Worm (Caenorhabditis elegans) whole organism, young adult: ENCODE results near the gene C01G5.9.

Source experiments
- B0035.1 ChIP-seq: sonication (generic microtip); optimal IDR thresholded peaks from 2 replicates; lab custom pipeline; 2016; ENCODE audit warnings: missing genetic modification characterization, mild to moderate bottlenecking, missing compliant biosample characterization, missing genotype, missing genetic modification reagents
- ama-1 ChIP-seq, 3 experiments: fragments of 150-350 bp in 1 of 3; sonication (generic microtip) in 2 of 3; optimal IDR thresholded peaks; 2 replicates each; lab custom pipeline; 2014 to 2018; ENCODE audit warnings: missing biosample characterization in 2 of 3, missing genetic modification characterization in 2 of 3, missing genetic modification reagents in 2 of 3
- ceh-100 ChIP-seq: fragments of 200-800 bp; sonication (Bioruptor generic); IDR thresholded peaks from 2 replicates; pipeline ENCODE4 v1.3.6; 2022; ENCODE audit warnings: missing genetic modification reagents, missing genetic modification characterization, missing compliant biosample characterization
- ceh-91 ChIP-seq: fragments of 200-800 bp; sonication (Bioruptor generic); IDR thresholded peaks from 2 replicates; pipeline ENCODE4 v1.3.6; 2022; ENCODE audit warnings: missing genetic modification reagents, missing genetic modification characterization, missing compliant biosample characterization
- efl-1 ChIP-seq: fragments of 150-350 bp; optimal IDR thresholded peaks from 2 replicates; lab custom pipeline; 2014; ENCODE audit warnings: missing biosample characterization, missing genetic modification reagents, missing genetic modification characterization
- ets-4 ChIP-seq: fragments of 200-800 bp; sonication (Bioruptor generic); optimal IDR thresholded peaks from 2 replicates; lab custom pipeline; 2018; ENCODE audit warnings: mild to moderate bottlenecking, missing genetic modification characterization, missing compliant biosample characterization
- lir-1 ChIP-seq: fragments of 200-800 bp; sonication (Bioruptor generic); conservative IDR thresholded peaks from 2 replicates; pipeline ENCODE4 v1.3.6; 2022; ENCODE audit warnings: missing genetic modification reagents, missing genetic modification characterization, missing compliant biosample characterization
- pha-4 ChIP-seq: fragments of 150-350 bp; sonication (generic microtip); optimal IDR thresholded peaks from 2 replicates; lab custom pipeline; 2014; ENCODE audit warnings: missing biosample characterization, missing genetic modification reagents, missing genetic modification characterization
- unc-62 ChIP-seq: fragments of 150-350 bp; optimal IDR thresholded peaks from 2 replicates; lab custom pipeline; 2014; ENCODE audit warnings: missing biosample characterization, missing genetic modification reagents, missing genetic modification characterization

DNA sequence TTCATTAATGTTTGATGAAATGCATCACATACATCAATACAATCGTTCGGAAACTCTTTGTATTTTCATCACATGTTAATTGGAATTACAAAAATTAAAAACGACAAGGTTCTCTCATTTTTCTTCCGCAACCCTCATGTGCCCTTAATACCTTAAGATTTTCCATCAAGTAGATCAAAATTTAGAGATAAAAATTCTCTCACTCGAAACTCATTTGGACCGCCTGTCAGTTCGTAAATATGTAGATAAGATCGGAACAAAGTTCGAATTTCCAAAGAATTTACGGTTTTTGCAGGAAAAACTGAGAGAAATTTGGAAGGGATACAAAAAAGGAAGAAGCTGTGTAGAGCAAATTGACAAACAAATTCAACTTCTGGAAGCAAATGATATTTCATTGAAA, 23.6 kb upstream of the C01G5.9 start:
- TF ChIP-seq ceh-100 (no peak), B0035.1 (tag; lab: Kevin White, UChicago) (no peak), ets-4 (no peak), ceh-91 (GFP tag; lab: Robert Waterston, UW) (no peak), pha-4 (tag; lab: Kevin White, UChicago) (no peak), efl-1 (GFP tag; lab: Kevin White, UChicago) (no peak), ama-1 (optimal IDR thresholded peaks at IDR 0.05; lab: Kevin White, UChicago) (no peak), ama-1 (GFP tag; optimal IDR thresholded peaks at IDR 0.05; lab: Kevin White, UChicago) (no peak), unc-62 (GFP tag; lab: Kevin White, UChicago) (no peak), lir-1 (GFP tag; lab: Robert Waterston, UW) (no peak)
